Fruit fly (Drosophila melanogaster) whole organism, embryonic: Measurements from ENCODE around the gene Tsc1.
A peak's percentile ranks its signal among the peaks of the same experiment; 100 is the strongest.

Experiments
- Antp ChIP-seq: fragments of 200-800 bp; sonication (Bioruptor generic); optimal IDR thresholded peaks from 3 replicates; lab custom pipeline; 2016; ENCODE audit warnings: missing biosample characterization, missing genetic modification characterization
- CG10321 ChIP-seq: fragments of 200-800 bp; sonication (Bioruptor generic); IDR thresholded peaks from 2 replicates; pipeline ENCODE4 v1.3.6; 2022; ENCODE audit warnings: missing biosample characterization, missing genetic modification characterization
- CG10462 ChIP-seq: fragments of 200-800 bp; sonication (Bioruptor generic); optimal IDR thresholded peaks from 2 replicates; lab custom pipeline; 2016; ENCODE audit warnings: missing biosample characterization, missing genetic modification characterization
- CG10654 ChIP-seq: fragments of 200-800 bp; sonication (Bioruptor generic); optimal IDR thresholded peaks from 2 replicates; lab custom pipeline; 2016; ENCODE audit warnings: missing biosample characterization, missing genetic modification characterization
- CG11695 ChIP-seq: fragments of 200-800 bp; sonication (Bioruptor generic); IDR thresholded peaks from 3 replicates; pipeline ENCODE4 v1.3.6; 2022; ENCODE audit warnings: missing biosample characterization, missing genetic modification characterization
- CG12219 ChIP-seq: fragments of 200-800 bp; sonication (Bioruptor generic); optimal IDR thresholded peaks from 3 replicates; lab custom pipeline; 2018; ENCODE audit warnings: missing biosample characterization, mild to moderate bottlenecking, missing genetic modification characterization
- CG13424 ChIP-seq: fragments of 200-800 bp; sonication (Bioruptor generic); optimal IDR thresholded peaks from 2 replicates; lab custom pipeline; 2019; ENCODE audit warnings: missing biosample characterization, mild to moderate bottlenecking, missing genetic modification characterization, moderate library complexity
- CG14710 ChIP-seq: fragments of 200-800 bp; sonication (Bioruptor generic); optimal IDR thresholded peaks from 3 replicates; lab custom pipeline; 2019; ENCODE audit warnings: missing biosample characterization, mild to moderate bottlenecking, missing genetic modification characterization, moderate library complexity
- CG18764 ChIP-seq: fragments of 200-800 bp; sonication (Bioruptor generic); optimal IDR thresholded peaks from 3 replicates; lab custom pipeline; 2016; ENCODE audit warnings: missing biosample characterization, missing genetic modification characterization
- CG2712 ChIP-seq: fragments of 200-800 bp; optimal IDR thresholded peaks from 3 replicates; lab custom pipeline; 2019; ENCODE audit warnings: missing biosample characterization, mild to moderate bottlenecking, missing genetic modification characterization, moderate library complexity
- CG2875 ChIP-seq: fragments of 200-800 bp; sonication (Bioruptor generic); optimal IDR thresholded peaks from 2 replicates; lab custom pipeline; 2017; ENCODE audit warnings: missing biosample characterization, mild to moderate bottlenecking, missing genetic modification characterization, missing genetic modification reagents
- CG3163 ChIP-seq: fragments of 200-800 bp; sonication (Bioruptor generic); optimal IDR thresholded peaks from 3 replicates; lab custom pipeline; 2016; ENCODE audit warnings: missing biosample characterization, missing genetic modification characterization
- CG34224 ChIP-seq: fragments of 200-800 bp; sonication (Bioruptor generic); IDR thresholded peaks from 3 replicates; pipeline ENCODE4 v1.3.6; 2022; ENCODE audit warnings: missing biosample characterization, missing genetic modification characterization; ENCODE audit not compliant: partially characterized antibody
- CG5953 ChIP-seq: fragments of 200-800 bp; sonication (Bioruptor generic); IDR thresholded peaks from 2 replicates; pipeline ENCODE4 v1.3.6; 2022; ENCODE audit warnings: missing biosample characterization, missing genetic modification characterization
- CG7839 ChIP-seq: fragments of 200-800 bp; sonication (Bioruptor generic); optimal IDR thresholded peaks from 3 replicates; lab custom pipeline; 2018; ENCODE audit warnings: missing biosample characterization, mild to moderate bottlenecking, missing genetic modification characterization, moderate library complexity
- CrebB ChIP-seq: fragments of 200-800 bp; sonication (Bioruptor generic); optimal IDR thresholded peaks from 3 replicates; lab custom pipeline; 2018; ENCODE audit warnings: missing biosample characterization, mild to moderate bottlenecking, missing genetic modification characterization
- D ChIP-seq, 2 experiments: fragments of 200-800 bp in 1 of 2; fragments of >200 bp in 1 of 2; sonication (Bioruptor generic) in 1 of 2; optimal IDR thresholded peaks; 2 replicates in 1 of 2; 3 replicates in 1 of 2; lab custom pipeline; 2017; ENCODE audit warnings: mild to moderate bottlenecking in 1 of 2, missing biosample characterization in 1 of 2, missing genetic modification characterization in 1 of 2, missing genetic modification reagents in 1 of 2
- Dad ChIP-seq: fragments of 200-800 bp; sonication (Bioruptor generic); optimal IDR thresholded peaks from 3 replicates; lab custom pipeline; 2016; ENCODE audit warnings: missing biosample characterization, missing genetic modification characterization
- Drgx ChIP-seq: fragments of 200-800 bp; sonication (Bioruptor generic); IDR thresholded peaks from 2 replicates; pipeline ENCODE4 v1.3.6; 2022; ENCODE audit warnings: missing biosample characterization, missing genetic modification characterization
- HmgD ChIP-seq: fragments of 200-800 bp; sonication (Bioruptor generic); optimal IDR thresholded peaks from 3 replicates; lab custom pipeline; 2016; ENCODE audit warnings: missing biosample characterization, missing genetic modification characterization
- HmgZ ChIP-seq: fragments of 200-800 bp; sonication (Bioruptor generic); optimal IDR thresholded peaks from 2 replicates; lab custom pipeline; 2018; ENCODE audit warnings: missing biosample characterization, mild to moderate bottlenecking, missing genetic modification characterization
- NK7.1 ChIP-seq: fragments of 200-800 bp; sonication (Bioruptor generic); optimal IDR thresholded peaks from 3 replicates; lab custom pipeline; 2016; ENCODE audit warnings: missing biosample characterization, missing genetic modification characterization
- Sin3A ChIP-seq: fragments of >200 bp; optimal IDR thresholded peaks from 2 replicates; lab custom pipeline; 2018
- Stat92E ChIP-seq, 3 experiments: fragments of >200 bp in 2 of 3; fragments of 200-800 bp in 1 of 3; sonication (Bioruptor generic) in 1 of 3; optimal IDR thresholded peaks; 2 replicates each; lab custom pipeline; 2017 to 2019; ENCODE audit warnings: missing biosample characterization in 3 of 3, missing genetic modification characterization in 3 of 3, mild to moderate bottlenecking in 1 of 3, moderate library complexity in 1 of 3
- Tbp ChIP-seq: fragments of >200 bp; optimal IDR thresholded peaks from 2 replicates; lab custom pipeline; 2018; ENCODE audit warnings: missing biosample characterization, missing genetic modification characterization
- aop ChIP-seq: fragments of 200-800 bp; sonication (Bioruptor generic); IDR thresholded peaks from 2 replicates; pipeline ENCODE4 v1.3.6; 2022; ENCODE audit warnings: missing biosample characterization, missing genetic modification characterization
- az2 ChIP-seq: fragments of 200-800 bp; sonication (Bioruptor generic); optimal IDR thresholded peaks from 3 replicates; lab custom pipeline; 2016; ENCODE audit warnings: missing biosample characterization, missing genetic modification characterization
- ci ChIP-seq: fragments of 200-800 bp; sonication (Bioruptor generic); IDR thresholded peaks from 3 replicates; pipeline ENCODE4 v1.3.6; 2022; ENCODE audit warnings: missing biosample characterization, missing genetic modification characterization
- croc ChIP-seq: fragments of 200-800 bp; sonication (Bioruptor generic); conservative IDR thresholded peaks from 3 replicates; pipeline ENCODE4 v1.3.6; 2022; ENCODE audit warnings: missing biosample characterization, missing genetic modification characterization
- cwo ChIP-seq: fragments of 200-800 bp; sonication (Bioruptor generic); optimal IDR thresholded peaks from 3 replicates; lab custom pipeline; 2017; ENCODE audit warnings: missing biosample characterization, missing genetic modification characterization, mild to moderate bottlenecking, moderate library complexity, missing genetic modification reagents
- dmrt11E ChIP-seq: fragments of 200-800 bp; sonication (Bioruptor generic); optimal IDR thresholded peaks from 3 replicates; lab custom pipeline; 2018; ENCODE audit warnings: missing biosample characterization, mild to moderate bottlenecking, missing genetic modification characterization, moderate library complexity
- her ChIP-seq: fragments of 200-800 bp; sonication (Bioruptor generic); optimal IDR thresholded peaks from 2 replicates; lab custom pipeline; 2016; ENCODE audit warnings: missing biosample characterization, missing genetic modification characterization
- jumu ChIP-seq: fragments of 200-800 bp; sonication (Bioruptor generic); optimal IDR thresholded peaks from 3 replicates; lab custom pipeline; 2016; ENCODE audit warnings: missing biosample characterization, missing genetic modification characterization
- lola ChIP-seq, 3 experiments: fragments of >200 bp in 2 of 3; fragments of 200-800 bp in 1 of 3; sonication (Bioruptor generic) in 1 of 3; optimal IDR thresholded peaks; 2 replicates each; lab custom pipeline; 2017 to 2019; ENCODE audit warnings: missing biosample characterization in 3 of 3, missing genetic modification characterization in 3 of 3, mild to moderate bottlenecking in 1 of 3, moderate library complexity in 1 of 3
- mam ChIP-seq: fragments of 200-800 bp; sonication (Bioruptor generic); optimal IDR thresholded peaks from 3 replicates; lab custom pipeline; 2016; ENCODE audit warnings: missing biosample characterization, missing genetic modification characterization
- nerfin-1 ChIP-seq: fragments of 200-800 bp; sonication (Bioruptor generic); optimal IDR thresholded peaks from 3 replicates; lab custom pipeline; 2019; ENCODE audit warnings: missing biosample characterization, mild to moderate bottlenecking, missing genetic modification characterization, moderate library complexity
- onecut ChIP-seq: fragments of 200-800 bp; sonication (Bioruptor generic); IDR thresholded peaks from 2 replicates; pipeline ENCODE4 v1.3.6; 2022; ENCODE audit warnings: missing biosample characterization, missing genetic modification characterization
- phol ChIP-seq: fragments of 200-800 bp; sonication (Bioruptor generic); optimal IDR thresholded peaks from 3 replicates; lab custom pipeline; 2018; ENCODE audit warnings: missing biosample characterization, mild to moderate bottlenecking, missing genetic modification characterization, moderate library complexity
- pzg ChIP-seq: fragments of 200-800 bp; sonication (Bioruptor generic); optimal IDR thresholded peaks from 3 replicates; lab custom pipeline; 2018; ENCODE audit warnings: missing biosample characterization, mild to moderate bottlenecking, missing genetic modification characterization, moderate library complexity
- row ChIP-seq: fragments of 200-800 bp; sonication (Bioruptor generic); IDR thresholded peaks from 3 replicates; pipeline ENCODE4 v1.3.6; 2022; ENCODE audit warnings: missing biosample characterization, missing genetic modification characterization
- scrt ChIP-seq: fragments of 200-800 bp; sonication (Bioruptor generic); optimal IDR thresholded peaks from 2 replicates; lab custom pipeline; 2018; ENCODE audit warnings: missing biosample characterization, mild to moderate bottlenecking, missing genetic modification characterization, moderate library complexity
- sd ChIP-seq: fragments of 200-800 bp; sonication (Bioruptor generic); optimal IDR thresholded peaks from 3 replicates; lab custom pipeline; 2018; ENCODE audit warnings: missing biosample characterization, mild to moderate bottlenecking, missing genetic modification characterization, moderate library complexity
- sug ChIP-seq: fragments of 200-800 bp; optimal IDR thresholded peaks from 2 replicates; lab custom pipeline; 2019; ENCODE audit warnings: missing biosample characterization, mild to moderate bottlenecking, missing genetic modification characterization, moderate library complexity
- tap ChIP-seq: fragments of 200-800 bp; optimal IDR thresholded peaks from 3 replicates; lab custom pipeline; 2019; ENCODE audit warnings: missing biosample characterization, mild to moderate bottlenecking, missing genetic modification characterization, moderate library complexity
- tgo ChIP-seq: fragments of 200-800 bp; sonication (Bioruptor generic); IDR thresholded peaks from 3 replicates; pipeline ENCODE4 v1.3.6; 2022; ENCODE audit warnings: missing biosample characterization, missing genetic modification characterization
- ttk ChIP-seq: fragments of 200-800 bp; sonication (Bioruptor generic); IDR thresholded peaks from 2 replicates; pipeline ENCODE4 v2.1.2; 2022; ENCODE audit warnings: missing biosample characterization, missing genetic modification characterization
- yki ChIP-seq: fragments of >200 bp; optimal IDR thresholded peaks from 3 replicates; lab custom pipeline; 2018
- zf30C ChIP-seq: fragments of 200-800 bp; sonication (Bioruptor generic); optimal IDR thresholded peaks from 3 replicates; lab custom pipeline; 2018; ENCODE audit warnings: missing biosample characterization, mild to moderate bottlenecking, missing genetic modification characterization

The Tsc1 gene

dm6 chr3R:24112320-24113069 lies 17.6 kb upstream of the Tsc1 start, which contains the start of gene CG13605 (continued):
- TF ChIP-seq D (optimal IDR thresholded peaks at IDR 0.05; lab: Kevin White, UChicago): no peak
- peak; percentile 46 for TF ChIP-seq D (GFP tag; optimal IDR thresholded peaks at IDR 0.05; lab: Kevin White, UChicago)
- peak; percentile 81 for TF ChIP-seq mam (GFP tag; lab: Kevin White, UChicago)
- peak; percentile 81 for TF ChIP-seq CG11695 (GFP tag; lab: Robert Waterston, UW)
- TF ChIP-seq CG12219 (GFP tag; lab: Kevin White, UChicago): peak; percentile 75
- no peak for TF ChIP-seq croc (GFP tag; lab: Robert Waterston, UW)
- no peak for TF ChIP-seq CG5953 (GFP tag; lab: Robert Waterston, UW)
- TF ChIP-seq tap (tag; lab: Kevin White, UChicago): peak; percentile 64
- TF ChIP-seq nerfin-1: peak; percentile 68
- TF ChIP-seq NK7.1: no peak
- peak; percentile 24 for TF ChIP-seq jumu (GFP tag; lab: Kevin White, UChicago)
- TF ChIP-seq Drgx (GFP tag; lab: Robert Waterston, UW): peak; percentile 64
- peak; percentile 69 for TF ChIP-seq CG2875 (GFP tag; lab: Kevin White, UChicago)
- peak; percentile 43; the same call in 1 of the 2 replicates for TF ChIP-seq aop (GFP tag; lab: Robert Waterston, UW)
- peak; percentile 68 for TF ChIP-seq tgo (GFP tag; lab: Robert Waterston, UW)
- TF ChIP-seq Tbp (GFP tag; lab: Kevin White, UChicago): no peak
- TF ChIP-seq CG34224 (GFP tag; lab: Robert Waterston, UW): 0 out of 3 replicates have a peak, but pooled peaks have one; percentile 44
- peak; percentile 57 for TF ChIP-seq CG10654
- TF ChIP-seq yki (lab: Kevin White, UChicago): no peak
- TF ChIP-seq CG10462 (GFP tag; lab: Kevin White, UChicago): peak; percentile 26
- TF ChIP-seq CrebB (tag; lab: Kevin White, UChicago): peak; percentile 36
- TF ChIP-seq CG10321: 0 out of 2 replicates have a peak, but pooled peaks have one; percentile 20
- peak; percentile 57 for TF ChIP-seq phol (tag; lab: Kevin White, UChicago)
- TF ChIP-seq Antp (GFP tag; lab: Kevin White, UChicago): peak; percentile 59
- TF ChIP-seq CG2712 (tag; lab: Kevin White, UChicago): peak; percentile 80
- peak; percentile 54 for TF ChIP-seq her (GFP tag; lab: Kevin White, UChicago)
- TF ChIP-seq CG14710: peak; percentile 62
- peak; percentile 34 for TF ChIP-seq Sin3A (lab: Kevin White, UChicago)
- peak; percentile 56 for TF ChIP-seq CG18764
- TF ChIP-seq CG7839: peak; percentile 82
- TF ChIP-seq CG13424 (tag; lab: Kevin White, UChicago): peak; percentile 72
- TF ChIP-seq dmrt11E: peak; percentile 22
- TF ChIP-seq sug (tag; lab: Kevin White, UChicago): peak; percentile 23
- TF ChIP-seq Stat92E (GFP tag; optimal IDR thresholded peaks at IDR 0.05; lab: Kevin White, UChicago): peak in 1 of 3 experiments; percentile 64
- TF ChIP-seq CG3163 (GFP tag; lab: Kevin White, UChicago): peak; percentile 37
- TF ChIP-seq Dad (GFP tag; lab: Kevin White, UChicago): peak; percentile 14
- TF ChIP-seq ttk (GFP tag; lab: Robert Waterston, UW): peak; percentile 27; the same call in 1 of the 2 replicates
- TF ChIP-seq HmgZ (tag; lab: Kevin White, UChicago): peak; percentile 26
- no peak for TF ChIP-seq HmgD (GFP tag; lab: Kevin White, UChicago)
- TF ChIP-seq cwo: peak; percentile 74
- peak; percentile 51 for TF ChIP-seq onecut (GFP tag; lab: Robert Waterston, UW)
- TF ChIP-seq sd (tag; lab: Kevin White, UChicago): peak; percentile 56
- peak; percentile 63 for TF ChIP-seq pzg (GFP tag; lab: Kevin White, UChicago)
- TF ChIP-seq zf30C (GFP tag; lab: Kevin White, UChicago): no peak
- peak in 1 of 3 experiments; percentile 43 for TF ChIP-seq lola (GFP tag; optimal IDR thresholded peaks at IDR 0.05; lab: Kevin White, UChicago)
- TF ChIP-seq az2 (GFP tag; lab: Kevin White, UChicago): peak; percentile 75
- peak; percentile 73 for TF ChIP-seq scrt (GFP tag; lab: Kevin White, UChicago)
- TF ChIP-seq ci (GFP tag; lab: Robert Waterston, UW): peak; percentile 80
- peak; percentile 84 for TF ChIP-seq row (GFP tag; lab: Robert Waterston, UW)
